Fruit fly (Drosophila melanogaster) Kc167 (cell line): Measurements from ENCODE around the gene Jon99Fii.

Source experiments
- Myc ChIP-seq: fragments of >200 bp; optimal IDR thresholded peaks from 2 replicates; lab custom pipeline; 2017; ENCODE audit warnings: missing external identifiers
- Sin3A ChIP-seq: fragments of >200 bp; optimal IDR thresholded peaks from 2 replicates; lab custom pipeline; 2018; ENCODE audit warnings: missing external identifiers
- h ChIP-seq: fragments of >200 bp; optimal IDR thresholded peaks from 3 replicates; lab custom pipeline; 2018; ENCODE audit warnings: missing external identifiers
- insv ChIP-seq: fragments of >200 bp; optimal IDR thresholded peaks from 3 replicates; lab custom pipeline; 2018; ENCODE audit warnings: missing external identifiers
- psq ChIP-seq: fragments of >200 bp; optimal IDR thresholded peaks from 2 replicates; lab custom pipeline; 2017; ENCODE audit warnings: missing external identifiers
- ttk ChIP-seq: sonication (Bioruptor generic); optimal IDR thresholded peaks from 2 replicates; lab custom pipeline; 2017; ENCODE audit warnings: missing external identifiers

Gene Jon99Fii

DNA sequence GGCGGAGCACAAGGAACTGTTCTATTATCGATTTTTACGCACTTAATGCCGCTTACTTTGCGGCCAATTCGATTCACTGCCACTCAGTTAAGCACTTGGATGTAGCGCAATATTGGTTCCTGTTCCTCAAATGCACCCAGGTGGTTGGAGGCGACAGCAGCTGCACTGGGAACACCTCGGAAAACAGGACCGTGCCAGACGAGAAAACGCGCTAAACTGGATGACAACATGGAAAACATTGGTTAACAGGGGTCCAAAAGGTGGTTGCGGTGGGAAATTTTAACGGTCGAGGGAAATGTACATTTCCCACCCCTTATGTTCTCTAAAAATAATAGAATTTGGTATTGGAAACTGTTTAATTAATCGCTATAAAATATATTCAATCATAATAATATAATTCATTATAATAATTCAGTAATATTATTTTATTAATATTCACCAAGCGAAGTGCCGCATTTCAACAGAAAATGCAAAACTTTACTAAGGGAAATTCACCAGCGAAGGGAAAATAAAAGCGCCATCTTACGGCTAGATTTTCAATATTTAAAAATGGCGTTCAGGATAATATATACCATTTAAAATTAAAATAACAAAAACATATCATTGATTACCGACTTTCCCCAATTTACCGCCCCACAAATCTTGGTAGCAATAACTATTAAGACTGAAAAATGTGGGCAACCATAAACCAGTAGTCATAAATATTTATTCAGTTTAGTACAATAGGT, 31.7 kb downstream of the Jon99Fii start, which contains the start of gene aralar1:
Gene aralar1 (minus strand): TSS at position 51 of the 728 bp plus-strand sequence.
- TF ChIP-seq Sin3A (lab: Kevin White, UChicago) (no peak), h (no peak), psq (lab: Kevin White, UChicago) (no peak), Myc (no peak), ttk (lab: Kevin White, UChicago) (no peak), insv (lab: Kevin White, UChicago) (no peak)

dm6 chr3R:30454442-30454841, 33.3 kb downstream of the Jon99Fii start:
- no peak for TF ChIP-seq Myc
- TF ChIP-seq insv (lab: Kevin White, UChicago): no peak
- TF ChIP-seq h: no peak
- TF ChIP-seq Sin3A (lab: Kevin White, UChicago): no peak
- TF ChIP-seq psq (lab: Kevin White, UChicago): no peak

DNA sequence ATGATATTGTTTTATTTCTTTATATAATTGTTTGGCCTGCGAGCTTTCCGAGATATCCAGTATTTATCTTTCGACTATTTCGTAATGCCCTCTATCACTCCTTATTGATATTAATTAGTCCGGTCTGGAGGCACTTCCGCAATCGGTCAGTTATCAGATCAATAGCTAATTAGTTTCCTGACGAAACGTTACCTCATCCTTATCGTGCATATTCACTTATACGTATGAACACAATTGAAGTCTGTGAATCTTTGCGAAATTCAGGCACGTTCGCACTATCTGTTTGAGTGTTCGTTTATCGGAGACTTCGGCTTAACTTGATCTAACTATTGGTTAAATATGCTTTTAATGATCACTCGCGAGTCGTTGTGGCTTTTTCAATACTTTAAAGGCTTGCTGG, 34.5 kb downstream of the Jon99Fii start:
- no peak for TF ChIP-seq Myc
- TF ChIP-seq h: no peak
- no peak for TF ChIP-seq insv (lab: Kevin White, UChicago)
- no peak for TF ChIP-seq ttk (lab: Kevin White, UChicago)
- no peak for TF ChIP-seq Sin3A (lab: Kevin White, UChicago)
- no peak for TF ChIP-seq psq (lab: Kevin White, UChicago)

DNA sequence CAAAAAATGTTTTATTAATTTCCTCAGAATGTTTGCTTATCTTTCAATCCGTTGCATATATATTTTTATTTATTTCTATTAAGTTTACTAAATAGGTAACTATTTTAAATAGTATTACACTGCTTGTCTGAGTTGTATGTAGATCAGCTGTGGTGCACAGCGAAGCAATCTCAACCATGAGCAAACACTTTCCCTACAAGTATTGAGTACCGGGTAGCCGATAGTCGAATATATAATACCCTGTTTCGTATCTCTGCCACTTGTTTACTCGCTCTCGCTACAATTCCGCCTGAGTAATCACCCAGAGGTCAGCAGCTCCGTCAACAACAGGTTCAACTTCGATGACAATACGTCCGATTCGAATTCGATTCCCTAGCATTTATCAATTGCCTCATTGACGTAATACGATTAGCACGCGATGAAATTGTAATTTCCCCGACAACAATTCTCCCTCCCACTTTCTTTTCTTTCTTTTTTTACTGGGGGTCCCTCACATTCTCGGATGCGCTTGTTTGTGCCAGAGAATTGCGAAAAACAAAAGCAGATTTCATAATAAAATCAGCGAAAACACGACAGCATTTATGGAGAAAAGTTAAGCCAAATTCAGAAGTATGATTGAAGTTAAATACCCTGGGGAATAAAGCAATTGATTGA, 36.9 kb downstream of the Jon99Fii start:
- TF ChIP-seq Myc (no peak), h (no peak), Sin3A (lab: Kevin White, UChicago) (no peak), insv (lab: Kevin White, UChicago) (no peak), ttk (lab: Kevin White, UChicago) (no peak), psq (lab: Kevin White, UChicago) (no peak)

dm6 chr3R:30450224-30450623, 37.5 kb downstream of the Jon99Fii start:
- TF ChIP-seq psq (lab: Kevin White, UChicago) (no peak), Myc (no peak), insv (lab: Kevin White, UChicago) (no peak), Sin3A (lab: Kevin White, UChicago) (no peak), ttk (lab: Kevin White, UChicago) (no peak), h (no peak)

- TF ChIP-seq psq (lab: Kevin White, UChicago): no peak
Measured at dm6 chr3R:30449446-30449845, 38.3 kb downstream of the Jon99Fii start.

DNA sequence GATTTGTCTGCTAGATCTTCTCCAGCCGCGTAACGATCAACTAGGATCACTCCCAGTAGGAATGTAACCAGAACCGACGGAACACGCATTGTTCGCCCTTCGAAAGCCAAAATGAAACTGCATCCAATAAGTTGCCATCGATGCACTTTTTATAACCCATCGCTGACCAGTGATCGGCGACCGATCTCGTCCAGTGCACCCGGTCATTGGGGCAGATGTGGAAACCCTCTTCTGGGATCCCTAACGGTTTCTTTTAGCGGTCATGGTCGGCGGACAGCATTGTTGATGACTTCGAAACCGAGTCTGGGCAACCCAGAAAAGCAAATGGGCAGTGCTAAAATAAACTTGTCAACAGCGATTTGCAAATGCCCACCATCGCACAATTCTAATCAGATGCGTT, 42.8 kb downstream of the Jon99Fii start, which contains the start of gene Osi23:
Gene Osi23 (minus strand): TSS at position 101 of the 400 bp plus-strand sequence.
- TF ChIP-seq psq (lab: Kevin White, UChicago) (no peak), ttk (lab: Kevin White, UChicago) (no peak)

DNA sequence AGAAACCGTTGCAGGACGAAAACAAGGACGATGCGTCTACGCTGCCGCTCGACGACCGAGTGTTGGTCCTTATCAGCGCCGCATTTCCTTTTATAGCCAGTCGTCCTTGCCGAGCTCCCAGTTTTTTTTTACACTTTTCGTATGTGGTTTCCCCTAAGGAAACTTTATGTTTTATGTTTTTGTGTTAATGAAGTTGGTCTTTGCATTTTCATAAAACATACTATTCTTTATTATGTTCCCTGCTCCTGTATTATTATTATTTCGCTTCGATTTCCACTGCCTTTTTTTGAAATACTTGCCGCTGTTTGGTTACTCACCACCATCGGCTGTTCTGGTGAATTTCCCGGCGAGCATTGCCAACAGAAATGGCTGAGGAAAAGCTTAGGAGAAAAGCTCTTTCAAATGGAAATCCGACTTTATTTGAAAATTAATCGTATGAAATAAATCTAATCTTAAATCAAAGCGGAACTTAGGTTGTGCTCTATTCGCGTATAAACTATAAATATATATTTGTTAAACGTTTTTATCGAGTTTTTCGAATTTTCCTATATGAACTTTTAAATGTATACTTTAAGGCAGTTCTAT, 44.1 kb downstream of the Jon99Fii start, which contains the start of gene CG15537:
Gene CG15537 (minus strand): TSS at position 51 of the 585 bp plus-strand sequence.
- TF ChIP-seq psq (lab: Kevin White, UChicago) (no peak), Myc (no peak), ttk (lab: Kevin White, UChicago) (no peak), Sin3A (lab: Kevin White, UChicago) (no peak), h (no peak), insv (lab: Kevin White, UChicago) (no peak)
